Fruit fly (Drosophila melanogaster): ENCODE results near the gene CG4194.

The CG4194 gene

dm6 chrX:2083109-2083508 lies 14.7 kb downstream of the CG4194 start (continued):
- TF ChIP-seq CG18476 (GFP tag; optimal IDR thresholded peaks at IDR 0.05) (no peak), CG6175 (GFP tag; IDR thresholded peaks at IDR 0.05) (no peak), CG11560 (tag; IDR thresholded peaks at IDR 0.05) (peak; percentile 52; the same call in 2 of the 3 replicates), CG18619 (GFP tag; optimal IDR thresholded peaks at IDR 0.05) (peak; percentile 32), mirr (GFP tag; optimal IDR thresholded peaks at IDR 0.05) (peak; percentile 68), fd3F (GFP tag; optimal IDR thresholded peaks at IDR 0.05) (peak; percentile 55), CG16813 (GFP tag; IDR thresholded peaks at IDR 0.05; ENCODE audit: partially characterized antibody) (no peak), CkIIα-i1 (GFP tag; IDR thresholded peaks at IDR 0.05) (no peak), CG2116 (GFP tag; optimal IDR thresholded peaks at IDR 0.05) (no peak), lola (GFP tag; optimal IDR thresholded peaks at IDR 0.05) (no peak), Sry-β (GFP tag; optimal IDR thresholded peaks at IDR 0.05) (no peak), CG7928 (GFP tag; optimal IDR thresholded peaks at IDR 0.05) (peak; percentile 55), Oli (tag; optimal IDR thresholded peaks at IDR 0.05) (peak; percentile 17), Kr (GFP tag; optimal IDR thresholded peaks at IDR 0.05) (no peak), bcd (GFP tag; optimal IDR thresholded peaks at IDR 0.05) (peak; percentile 50), E2f1 (GFP tag; IDR thresholded peaks at IDR 0.05) (peak; percentile 51; the same call in 1 of the 2 replicates), Gsc (GFP tag; IDR thresholded peaks at IDR 0.05) (no peak), sna (GFP tag; IDR thresholded peaks at IDR 0.05; ENCODE audit: partially characterized antibody) (no peak), HLH54F (GFP tag; optimal IDR thresholded peaks at IDR 0.05) (peak; percentile 62), zfh1 (GFP tag; IDR thresholded peaks at IDR 0.05) (peak; percentile 33; the same call in 1 of the 3 replicates), CG17361 (GFP tag; IDR thresholded peaks at IDR 0.05) (no peak), gcm2 (GFP tag; optimal IDR thresholded peaks at IDR 0.05) (peak; percentile 33), CG1603 (tag; optimal IDR thresholded peaks at IDR 0.05) (peak; percentile 53), Fer2 (tag; optimal IDR thresholded peaks at IDR 0.05) (peak; percentile 21), CG14441 (GFP tag; IDR thresholded peaks at IDR 0.05) (peak; percentile 50; the same call in 1 of the 2 replicates), grau (tag; optimal IDR thresholded peaks at IDR 0.05) (peak; percentile 90), sd (tag; optimal IDR thresholded peaks at IDR 0.05) (peak; percentile 27), ara (GFP tag; IDR thresholded peaks at IDR 0.05) (peak; percentile 45; the same call in 1 of the 2 replicates), repo (GFP tag; optimal IDR thresholded peaks at IDR 0.05) (no peak), Hr51 (GFP tag; optimal IDR thresholded peaks at IDR 0.05) (peak; percentile 18 to 42), Deaf1 (tag; optimal IDR thresholded peaks at IDR 0.05) (no peak), kni (GFP tag; optimal IDR thresholded peaks at IDR 0.05) (no peak), CG4730 (GFP tag; IDR thresholded peaks at IDR 0.05) (no peak), nom (GFP tag; optimal IDR thresholded peaks at IDR 0.05) (peak; percentile 56), CG8924 (tag; optimal IDR thresholded peaks at IDR 0.05) (no peak), CG2712 (tag; optimal IDR thresholded peaks at IDR 0.05) (peak; percentile 18), dimm (GFP tag; IDR thresholded peaks at IDR 0.05) (no peak), btn (GFP tag; optimal IDR thresholded peaks at IDR 0.05) (no peak), chn (GFP tag; optimal IDR thresholded peaks at IDR 0.05) (peak; percentile 39), gem (tag; optimal IDR thresholded peaks at IDR 0.05) (peak; percentile 64), Atf-2 (GFP tag; optimal IDR thresholded peaks at IDR 0.05) (peak; percentile 12), CG11456 (GFP tag; IDR thresholded peaks at IDR 0.05) (peak; percentile 85), jigr1 (GFP tag; IDR thresholded peaks at IDR 0.05) (no peak), NC2α (GFP tag; optimal IDR thresholded peaks at IDR 0.05) (no peak), aop (GFP tag; IDR thresholded peaks at IDR 0.05) (no peak), CG8388 (GFP tag; optimal IDR thresholded peaks at IDR 0.05) (no peak), Xrp1 (GFP tag; IDR thresholded peaks at IDR 0.05) (peak; percentile 65), CG7745 (tag; optimal IDR thresholded peaks at IDR 0.05) (no peak), Asciz (GFP tag; optimal IDR thresholded peaks at IDR 0.05) (peak; percentile 2), jumu (GFP tag; optimal IDR thresholded peaks at IDR 0.05) (peak; percentile 2), pzg (GFP tag; optimal IDR thresholded peaks at IDR 0.05) (no peak)
